Worm (Caenorhabditis elegans) whole organism, early embryonic: ENCODE results near the gene cyd-1.

Source experiments
- B0310.2 ChIP-seq: sonication (generic microtip); optimal IDR thresholded peaks from 2 replicates; lab custom pipeline; 2016; ENCODE audit warnings: mild to moderate bottlenecking, missing genetic modification characterization, missing compliant biosample characterization
- F13C5.2 ChIP-seq: sonication (generic microtip); optimal IDR thresholded peaks from 2 replicates; lab custom pipeline; 2017; ENCODE audit warnings: mild to moderate bottlenecking, missing genetic modification characterization, inconsistent platforms, missing compliant biosample characterization
- aly-1 ChIP-seq: sonication (generic microtip); optimal IDR thresholded peaks from 2 replicates; lab custom pipeline; 2016; ENCODE audit warnings: missing genetic modification characterization, missing compliant biosample characterization
- ama-1 ChIP-seq: fragments of 150-350 bp; optimal IDR thresholded peaks from 2 replicates; lab custom pipeline; 2014
- ceh-13 ChIP-seq: fragments of 200-800 bp; sonication (Bioruptor generic); optimal IDR thresholded peaks from 2 replicates; lab custom pipeline; 2018; ENCODE audit warnings: mild to moderate bottlenecking, missing genetic modification characterization, missing compliant biosample characterization
- ceh-36 ChIP-seq: sonication (generic microtip); optimal IDR thresholded peaks from 2 replicates; lab custom pipeline; 2016; ENCODE audit warnings: missing genetic modification characterization, inconsistent platforms, missing compliant biosample characterization
- ets-7 ChIP-seq: sonication (generic microtip); optimal IDR thresholded peaks from 2 replicates; lab custom pipeline; 2016; ENCODE audit warnings: missing genotype, missing genetic modification characterization, missing compliant biosample characterization
- flt-1 ChIP-seq: fragments of 200-800 bp; sonication (Bioruptor generic); IDR thresholded peaks from 2 replicates; pipeline ENCODE4 v1.3.6; 2022; ENCODE audit warnings: missing genetic modification characterization, missing compliant biosample characterization
- hmbx-1 ChIP-seq: sonication (generic microtip); optimal IDR thresholded peaks from 2 replicates; lab custom pipeline; 2016; ENCODE audit warnings: mild to moderate bottlenecking, missing genetic modification characterization, missing compliant biosample characterization
- hmg-4 ChIP-seq: fragments of 200-800 bp; sonication (Bioruptor generic); optimal IDR thresholded peaks from 2 replicates; lab custom pipeline; 2018; ENCODE audit warnings: mild to moderate bottlenecking, missing genetic modification characterization, missing compliant biosample characterization
- hnd-1 ChIP-seq: sonication (generic microtip); optimal IDR thresholded peaks from 2 replicates; lab custom pipeline; 2016; ENCODE audit warnings: missing genetic modification characterization, missing compliant biosample characterization
- pes-1 ChIP-seq: fragments of 200-800 bp; sonication (Bioruptor generic); IDR thresholded peaks from 2 replicates; pipeline ENCODE4 v1.3.6; 2022; ENCODE audit warnings: missing genetic modification reagents, missing genetic modification characterization, missing compliant biosample characterization
- scrt-1 ChIP-seq: fragments of 200-800 bp; sonication (Bioruptor generic); IDR thresholded peaks from 2 replicates; pipeline ENCODE4 v1.3.6; 2022; ENCODE audit warnings: missing genetic modification characterization, missing compliant biosample characterization
- sea-1 ChIP-seq: fragments of 200-800 bp; sonication (Bioruptor generic); conservative IDR thresholded peaks from 2 replicates; pipeline ENCODE4 v1.3.6; 2022; ENCODE audit warnings: missing genetic modification characterization, missing compliant biosample characterization
- tbx-11 ChIP-seq: fragments of 200-800 bp; sonication (Bioruptor generic); IDR thresholded peaks from 2 replicates; pipeline ENCODE4 v1.3.6; 2022; ENCODE audit warnings: missing genetic modification characterization, missing compliant biosample characterization
- tbx-37 ChIP-seq: fragments of 200-800 bp; sonication (Bioruptor generic); conservative IDR thresholded peaks from 2 replicates; pipeline ENCODE4 v1.3.6; 2022; ENCODE audit warnings: missing genetic modification reagents, missing genetic modification characterization, missing compliant biosample characterization
- tra-4 ChIP-seq: sonication (generic microtip); optimal IDR thresholded peaks from 2 replicates; lab custom pipeline; 2017; ENCODE audit warnings: missing genetic modification characterization, missing compliant biosample characterization

Gene cyd-1

DNA sequence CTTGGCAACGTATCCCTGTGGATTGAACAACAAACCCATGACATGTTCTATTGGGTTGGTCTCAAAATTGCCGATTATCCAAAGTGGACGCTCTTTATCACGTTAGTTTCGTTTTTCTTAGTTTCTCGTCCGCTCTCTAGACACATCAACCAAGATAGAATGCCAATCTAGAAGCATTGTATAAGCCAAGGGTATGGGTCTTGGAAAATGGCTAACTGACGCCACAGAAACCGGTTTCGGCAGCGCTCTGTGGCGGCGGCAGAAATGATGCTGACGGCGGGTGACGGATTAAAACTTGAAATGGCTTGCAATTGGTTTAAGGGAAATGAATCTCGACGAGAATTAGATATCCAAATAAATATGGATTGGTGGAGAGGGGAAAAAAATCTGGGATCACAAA, 14.8 kb upstream of the cyd-1 start:
- TF ChIP-seq flt-1 (GFP tag; lab: Robert Waterston, UW) (no peak), ceh-13 (GFP tag; lab: Kevin White, UChicago) (no peak), ceh-36 (tag; lab: Kevin White, UChicago) (no peak), hnd-1 (tag; lab: Kevin White, UChicago) (no peak), aly-1 (tag; lab: Kevin White, UChicago) (no peak)

- TF ChIP-seq pes-1 (GFP tag; lab: Robert Waterston, UW) (no peak), tra-4 (tag; lab: Kevin White, UChicago) (no peak), ets-7 (tag; lab: Kevin White, UChicago) (no peak), F13C5.2 (tag; lab: Kevin White, UChicago) (no peak), sea-1 (GFP tag; lab: Robert Waterston, UW) (no peak), tbx-37 (GFP tag; lab: Robert Waterston, UW) (no peak), B0310.2 (tag; lab: Kevin White, UChicago) (no peak), scrt-1 (no peak), flt-1 (GFP tag; lab: Robert Waterston, UW) (no peak), ama-1 (lab: Kevin White, UChicago) (no peak), hnd-1 (tag; lab: Kevin White, UChicago) (no peak), ceh-13 (GFP tag; lab: Kevin White, UChicago) (no peak), aly-1 (tag; lab: Kevin White, UChicago) (no peak), hmg-4 (GFP tag; lab: Kevin White, UChicago) (no peak)
These were observed 14.1 kb upstream of the cyd-1 start for ce11 chrII:12966274-12966673.

- TF ChIP-seq F13C5.2 (tag; lab: Kevin White, UChicago): no peak
- TF ChIP-seq ceh-13 (GFP tag; lab: Kevin White, UChicago): no peak
- no peak for TF ChIP-seq aly-1 (tag; lab: Kevin White, UChicago)
- TF ChIP-seq tra-4 (tag; lab: Kevin White, UChicago): no peak
- TF ChIP-seq ets-7 (tag; lab: Kevin White, UChicago): no peak
- TF ChIP-seq tbx-37 (GFP tag; lab: Robert Waterston, UW): no peak
- 0 out of 2 replicates have a peak, but pooled peaks have one; percentile 30 for TF ChIP-seq scrt-1
These were observed 11.9 kb upstream of the cyd-1 start for ce11 chrII:12968448-12968969.

ce11 chrII:12969622-12970021, 10.8 kb upstream of the cyd-1 start, which contains the start of gene Y38F1A.4:
Gene Y38F1A.4, minus strand, starts transcription at chrII:12969722.
- TF ChIP-seq flt-1 (GFP tag; lab: Robert Waterston, UW) (no peak), ets-7 (tag; lab: Kevin White, UChicago) (no peak), B0310.2 (tag; lab: Kevin White, UChicago) (no peak), sea-1 (GFP tag; lab: Robert Waterston, UW) (no peak), aly-1 (tag; lab: Kevin White, UChicago) (no peak), scrt-1 (no peak), F13C5.2 (tag; lab: Kevin White, UChicago) (no peak), ceh-13 (GFP tag; lab: Kevin White, UChicago) (no peak), tbx-37 (GFP tag; lab: Robert Waterston, UW) (no peak), hmbx-1 (no peak), tbx-11 (GFP tag; lab: Robert Waterston, UW) (no peak), hnd-1 (tag; lab: Kevin White, UChicago) (no peak), pes-1 (GFP tag; lab: Robert Waterston, UW) (no peak), hmg-4 (GFP tag; lab: Kevin White, UChicago) (no peak), ceh-36 (tag; lab: Kevin White, UChicago) (no peak), tra-4 (tag; lab: Kevin White, UChicago) (no peak)

DNA sequence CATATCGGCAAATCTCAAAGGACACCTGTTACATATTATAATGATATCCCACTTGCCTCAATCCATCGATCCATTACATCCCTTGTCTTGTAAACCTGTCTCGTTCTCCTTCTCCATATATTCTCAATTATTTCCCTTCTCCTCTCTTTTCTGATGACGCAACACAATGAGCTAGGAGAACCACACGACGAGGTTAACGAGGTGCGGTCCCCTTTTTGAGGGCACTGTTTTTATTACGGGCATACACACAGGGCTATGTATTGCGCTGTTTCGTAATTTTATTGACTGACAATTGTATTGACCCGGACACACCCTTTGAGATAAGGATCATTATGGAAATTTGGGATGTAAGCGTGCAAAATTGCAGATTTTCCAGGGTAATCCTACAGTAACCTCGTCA, 1.7 kb upstream of the cyd-1 start:
- TF ChIP-seq hnd-1 (tag; lab: Kevin White, UChicago): no peak
- TF ChIP-seq tbx-11 (GFP tag; lab: Robert Waterston, UW): no peak
- no peak for TF ChIP-seq ceh-13 (GFP tag; lab: Kevin White, UChicago)
- no peak for TF ChIP-seq aly-1 (tag; lab: Kevin White, UChicago)

ce11 chrII:12981980-12982575, 1.7 kb downstream of the cyd-1 start:
- TF ChIP-seq tra-4 (tag; lab: Kevin White, UChicago): no peak
- TF ChIP-seq hnd-1 (tag; lab: Kevin White, UChicago): no peak
- TF ChIP-seq tbx-11 (GFP tag; lab: Robert Waterston, UW): no peak
- TF ChIP-seq ceh-36 (tag; lab: Kevin White, UChicago): no peak
- no peak for TF ChIP-seq flt-1 (GFP tag; lab: Robert Waterston, UW)
- TF ChIP-seq F13C5.2 (tag; lab: Kevin White, UChicago): no peak
- TF ChIP-seq ama-1 (lab: Kevin White, UChicago): no peak
- TF ChIP-seq tbx-37 (GFP tag; lab: Robert Waterston, UW): no peak
- TF ChIP-seq pes-1 (GFP tag; lab: Robert Waterston, UW): no peak
- no peak for TF ChIP-seq B0310.2 (tag; lab: Kevin White, UChicago)

- no peak for TF ChIP-seq ama-1 (lab: Kevin White, UChicago)
- TF ChIP-seq ceh-36 (tag; lab: Kevin White, UChicago): no peak
- TF ChIP-seq ceh-13 (GFP tag; lab: Kevin White, UChicago): no peak
- TF ChIP-seq tbx-37 (GFP tag; lab: Robert Waterston, UW): no peak
- TF ChIP-seq tbx-11 (GFP tag; lab: Robert Waterston, UW): no peak
- no peak for TF ChIP-seq tra-4 (tag; lab: Kevin White, UChicago)
- no peak for TF ChIP-seq aly-1 (tag; lab: Kevin White, UChicago)
These were observed 2.4 kb downstream of the cyd-1 start for ce11 chrII:12982830-12983229.
